Fruit fly (Drosophila melanogaster) whole organism, prepupa: ENCODE results near the gene CG43116.

Experiments
- CG10631 ChIP-seq: fragments of 200-800 bp; sonication (Bioruptor generic); optimal IDR thresholded peaks from 2 replicates; lab custom pipeline; 2016; ENCODE audit warnings: missing biosample characterization, missing genetic modification characterization
- CG10669 ChIP-seq: fragments of 200-800 bp; sonication (Bioruptor generic); optimal IDR thresholded peaks from 3 replicates; lab custom pipeline; 2018; ENCODE audit warnings: missing biosample characterization, mild to moderate bottlenecking, missing genetic modification characterization, moderate library complexity
- CG11762 ChIP-seq: fragments of 200-800 bp; sonication (Bioruptor generic); optimal IDR thresholded peaks from 3 replicates; lab custom pipeline; 2016; ENCODE audit warnings: missing biosample characterization, missing genetic modification characterization; ENCODE audit not compliant: insufficient read depth
- CG11902 ChIP-seq: fragments of 200-800 bp; sonication (Bioruptor generic); optimal IDR thresholded peaks from 3 replicates; lab custom pipeline; 2016; ENCODE audit warnings: missing biosample characterization, missing genetic modification characterization
- CG15336 ChIP-seq: fragments of 200-800 bp; sonication (Bioruptor generic); IDR thresholded peaks from 2 replicates; pipeline ENCODE4 v1.3.6; 2022; ENCODE audit warnings: missing biosample characterization, missing genetic modification characterization
- CG1621 ChIP-seq: fragments of 200-800 bp; sonication (Bioruptor generic); optimal IDR thresholded peaks from 3 replicates; lab custom pipeline; 2018; ENCODE audit warnings: missing biosample characterization, mild to moderate bottlenecking, missing genetic modification characterization
- CG16779 ChIP-seq: fragments of 200-800 bp; sonication (Bioruptor generic); optimal IDR thresholded peaks from 3 replicates; lab custom pipeline; 2017; ENCODE audit warnings: missing biosample characterization, mild to moderate bottlenecking, missing genetic modification characterization
- CG3032 ChIP-seq: fragments of 200-800 bp; optimal IDR thresholded peaks from 2 replicates; lab custom pipeline; 2019; ENCODE audit warnings: missing biosample characterization, mild to moderate bottlenecking, missing genetic modification characterization, moderate library complexity
- CG31627 ChIP-seq: fragments of 200-800 bp; sonication (Bioruptor generic); optimal IDR thresholded peaks from 3 replicates; lab custom pipeline; 2016; ENCODE audit warnings: missing biosample characterization, missing genetic modification characterization
- CG34406 ChIP-seq: fragments of 200-800 bp; sonication (Bioruptor generic); optimal IDR thresholded peaks from 3 replicates; lab custom pipeline; 2016; ENCODE audit warnings: missing biosample characterization, missing genetic modification characterization
- CG3919 ChIP-seq: fragments of 200-800 bp; sonication (Bioruptor generic); optimal IDR thresholded peaks from 3 replicates; lab custom pipeline; 2016; ENCODE audit warnings: missing biosample characterization, missing genetic modification characterization
- CG4318 ChIP-seq: fragments of 200-800 bp; sonication (Bioruptor generic); optimal IDR thresholded peaks from 3 replicates; lab custom pipeline; 2017; ENCODE audit warnings: missing biosample characterization, mild to moderate bottlenecking, missing genetic modification characterization
- CG6163 ChIP-seq: fragments of 200-800 bp; sonication (Bioruptor generic); IDR thresholded peaks from 3 replicates; pipeline ENCODE4 v1.3.6; 2022; ENCODE audit warnings: missing biosample characterization, missing genetic modification characterization
- CG6792 ChIP-seq: fragments of 200-800 bp; sonication (Bioruptor generic); optimal IDR thresholded peaks from 3 replicates; lab custom pipeline; 2016; ENCODE audit warnings: missing biosample characterization, missing genetic modification characterization
- CG6854 ChIP-seq: fragments of 200-800 bp; sonication (Bioruptor generic); optimal IDR thresholded peaks from 2 replicates; lab custom pipeline; 2017; ENCODE audit warnings: missing biosample characterization, mild to moderate bottlenecking, missing genetic modification characterization
- CG7368 ChIP-seq: fragments of 200-800 bp; sonication (Bioruptor generic); optimal IDR thresholded peaks from 3 replicates; lab custom pipeline; 2016; ENCODE audit warnings: missing biosample characterization, missing genetic modification characterization
- CG8319 ChIP-seq: fragments of 200-800 bp; sonication (Bioruptor generic); optimal IDR thresholded peaks from 3 replicates; lab custom pipeline; 2016; ENCODE audit warnings: missing biosample characterization, missing genetic modification characterization
- CG9139 ChIP-seq: fragments of 200-800 bp; sonication (Bioruptor generic); optimal IDR thresholded peaks from 3 replicates; lab custom pipeline; 2017; ENCODE audit warnings: missing biosample characterization, mild to moderate bottlenecking, missing genetic modification characterization
- Eip78C ChIP-seq: fragments of 200-800 bp; sonication (Bioruptor generic); peaks from one replicate; lab custom pipeline; 2016; ENCODE audit warnings: missing biosample characterization, missing genetic modification characterization
- Eip93F ChIP-seq: fragments of 200-800 bp; sonication (Bioruptor generic); optimal IDR thresholded peaks from 2 replicates; lab custom pipeline; 2016; ENCODE audit warnings: missing biosample characterization, mild to moderate bottlenecking, missing genetic modification characterization
- Ets96B ChIP-seq: fragments of 200-800 bp; optimal IDR thresholded peaks from 2 replicates; lab custom pipeline; 2019; ENCODE audit warnings: missing biosample characterization, mild to moderate bottlenecking, missing genetic modification characterization, moderate library complexity
- Lpt ChIP-seq: fragments of 200-800 bp; sonication (Bioruptor generic); optimal IDR thresholded peaks from 3 replicates; lab custom pipeline; 2016; ENCODE audit warnings: missing biosample characterization, missing genetic modification characterization
- OdsH ChIP-seq: fragments of 200-800 bp; sonication (Bioruptor generic); optimal IDR thresholded peaks from 3 replicates; lab custom pipeline; 2016; ENCODE audit warnings: missing biosample characterization, missing genetic modification characterization
- Smox ChIP-seq: fragments of 200-800 bp; sonication (Bioruptor generic); optimal IDR thresholded peaks from 3 replicates; lab custom pipeline; 2016; ENCODE audit warnings: missing biosample characterization, missing genetic modification characterization
- Sox14 ChIP-seq: fragments of 200-800 bp; sonication (Bioruptor generic); optimal IDR thresholded peaks from 3 replicates; lab custom pipeline; 2016; ENCODE audit warnings: missing biosample characterization, missing genetic modification characterization
- Sox15 ChIP-seq: fragments of 200-800 bp; sonication (Bioruptor generic); optimal IDR thresholded peaks from 3 replicates; lab custom pipeline; 2016; ENCODE audit warnings: missing biosample characterization, missing genetic modification characterization
- acj6 ChIP-seq: fragments of 200-800 bp; sonication (Bioruptor generic); optimal IDR thresholded peaks from 3 replicates; lab custom pipeline; 2016; ENCODE audit warnings: missing biosample characterization, missing genetic modification characterization
- dac ChIP-seq: fragments of 200-800 bp; sonication (Bioruptor generic); optimal IDR thresholded peaks from 2 replicates; lab custom pipeline; 2017; ENCODE audit warnings: missing biosample characterization, mild to moderate bottlenecking, missing genetic modification characterization
- dsx ChIP-seq: fragments of 200-800 bp; optimal IDR thresholded peaks from 3 replicates; lab custom pipeline; 2019; ENCODE audit warnings: missing biosample characterization, mild to moderate bottlenecking, missing genetic modification characterization, moderate library complexity; ENCODE audit not compliant: poor library complexity, severe bottlenecking
- eg ChIP-seq: fragments of 200-800 bp; sonication (Bioruptor generic); IDR thresholded peaks from 3 replicates; pipeline ENCODE4 v1.3.6; 2022; ENCODE audit warnings: missing biosample characterization, missing genetic modification characterization
- fd59A ChIP-seq: fragments of 200-800 bp; sonication (Bioruptor generic); optimal IDR thresholded peaks from 2 replicates; lab custom pipeline; 2017; ENCODE audit warnings: missing biosample characterization, mild to moderate bottlenecking, missing genetic modification characterization, missing genetic modification reagents
- fkh ChIP-seq: fragments of 200-800 bp; sonication (Bioruptor generic); optimal IDR thresholded peaks from 3 replicates; lab custom pipeline; 2017; ENCODE audit warnings: missing biosample characterization, mild to moderate bottlenecking, missing genetic modification characterization, moderate library complexity
- net ChIP-seq: fragments of 200-800 bp; sonication (Bioruptor generic); optimal IDR thresholded peaks from 3 replicates; lab custom pipeline; 2016; ENCODE audit warnings: missing biosample characterization, missing genetic modification characterization
- spab ChIP-seq: fragments of 200-800 bp; sonication (Bioruptor generic); optimal IDR thresholded peaks from 2 replicates; lab custom pipeline; 2017; ENCODE audit warnings: missing biosample characterization, mild to moderate bottlenecking, missing genetic modification characterization, missing genetic modification reagents
- ss ChIP-seq, 2 experiments: fragments of 200-800 bp; sonication (Bioruptor generic); optimal IDR thresholded peaks; 2 replicates in 1 of 2; 3 replicates in 1 of 2; lab custom pipeline; 2017 to 2018; ENCODE audit warnings: mild to moderate bottlenecking in 2 of 2, missing biosample characterization in 2 of 2, missing genetic modification characterization in 2 of 2, moderate library complexity in 1 of 2
- svp ChIP-seq: fragments of 200-800 bp; sonication (Bioruptor generic); peaks from one replicate; lab custom pipeline; 2016; ENCODE audit warnings: missing biosample characterization, missing genetic modification characterization
- topi ChIP-seq: fragments of 200-800 bp; sonication (Bioruptor generic); optimal IDR thresholded peaks from 3 replicates; lab custom pipeline; 2016; ENCODE audit warnings: missing biosample characterization, missing genetic modification characterization
- vri ChIP-seq: fragments of 200-800 bp; sonication (Bioruptor generic); optimal IDR thresholded peaks from 3 replicates; lab custom pipeline; 2016; ENCODE audit warnings: missing biosample characterization, mild to moderate bottlenecking, missing genetic modification characterization

CG43116 gene

DNA sequence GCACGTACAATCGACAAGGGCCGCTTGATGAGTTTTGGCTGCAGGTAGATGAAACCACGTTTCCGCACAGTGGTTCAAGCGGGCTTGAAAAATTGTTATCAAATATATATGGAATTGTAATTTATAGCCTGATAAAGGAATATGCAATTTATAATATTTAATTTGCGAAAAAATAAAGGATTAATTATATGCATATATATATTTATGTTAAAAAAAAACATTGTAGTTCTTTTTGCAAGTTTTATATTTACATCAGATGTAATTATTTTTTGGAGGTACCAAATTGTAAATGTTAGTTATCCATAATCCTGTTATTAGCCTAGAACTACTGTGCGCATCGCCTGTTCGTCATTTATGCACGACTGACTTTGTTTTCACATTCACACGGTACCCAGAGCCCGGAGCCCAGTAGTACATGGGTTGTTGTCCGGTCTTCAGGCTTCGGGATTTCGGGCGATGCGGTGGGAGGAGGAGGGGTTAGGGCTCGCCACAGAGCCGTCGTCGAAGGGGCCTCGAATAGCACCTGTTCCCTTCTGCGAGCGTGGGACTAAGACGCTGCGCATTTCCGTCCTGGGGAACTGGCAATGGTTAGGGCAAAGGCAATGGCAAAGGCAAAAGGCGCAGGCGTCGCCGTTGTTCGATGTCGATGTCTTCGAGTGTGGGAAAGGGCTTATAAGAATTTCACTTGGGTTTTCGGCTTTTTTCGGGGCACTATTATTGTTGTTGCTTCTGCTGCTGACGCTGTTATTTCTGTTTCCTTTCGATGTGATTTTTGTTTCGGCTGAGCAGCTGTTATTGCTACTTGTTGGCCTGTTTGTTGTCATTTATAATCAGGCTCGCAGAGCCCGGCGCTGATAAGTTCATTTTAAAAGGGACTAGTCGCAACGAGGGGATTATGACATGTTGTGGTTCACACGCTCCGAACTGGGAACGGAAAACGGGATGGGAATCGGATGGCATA is 21.3 kb upstream of the CG43116 start (continued):
- TF ChIP-seq CG9139 (GFP tag; lab: Kevin White, UChicago) (peak; percentile 91), spab (GFP tag; lab: Kevin White, UChicago) (peak; percentile 95), CG11902 (GFP tag; lab: Kevin White, UChicago) (peak; percentile 85), svp (peak; percentile 92), Smox (peak; percentile 79), Sox15 (GFP tag; lab: Kevin White, UChicago) (peak; percentile 83), CG10631 (GFP tag; lab: Kevin White, UChicago) (peak; percentile 94), CG3919 (peak; percentile 91), CG6854 (peak; percentile 90), OdsH (GFP tag; lab: Kevin White, UChicago) (peak; percentile 89), Ets96B (tag; lab: Kevin White, UChicago) (peak; percentile 94), CG1621 (tag; lab: Kevin White, UChicago) (peak; percentile 77), Lpt (peak; percentile 88), CG34406 (peak; percentile 94), Eip93F (GFP tag; lab: Kevin White, UChicago) (peak; percentile 56), CG16779 (peak; percentile 84), Eip78C (GFP tag; lab: Kevin White, UChicago) (peak; percentile 97)

DNA sequence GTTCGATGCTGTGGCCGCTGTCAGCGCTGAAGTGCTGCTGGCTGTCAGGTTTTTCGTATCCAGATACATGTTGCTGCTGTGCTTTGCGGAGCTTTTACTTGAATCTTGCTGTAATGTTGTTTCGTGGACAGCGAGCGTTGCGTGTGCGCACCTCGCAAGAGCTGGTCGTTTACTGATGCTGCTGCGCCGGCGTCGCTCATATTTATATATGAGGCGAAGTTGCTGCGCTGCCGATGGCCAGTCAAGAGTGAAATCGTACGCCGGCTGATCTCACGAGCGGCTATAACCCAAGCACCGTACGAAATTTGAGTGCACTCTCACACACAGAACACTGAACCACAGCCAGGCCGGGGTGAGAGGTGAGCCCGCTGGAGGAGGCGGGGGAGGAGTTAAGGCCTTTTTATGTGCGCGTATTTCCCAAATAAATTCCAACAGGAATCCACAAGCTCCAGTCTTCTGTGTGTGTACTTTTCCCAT is 20.5 kb upstream of the CG43116 start:
- TF ChIP-seq CG6163 (GFP tag; lab: Robert Waterston, UW) (0 out of 3 replicates have a peak, but pooled peaks have one; percentile 27), vri (GFP tag; lab: Kevin White, UChicago) (no peak)

DNA sequence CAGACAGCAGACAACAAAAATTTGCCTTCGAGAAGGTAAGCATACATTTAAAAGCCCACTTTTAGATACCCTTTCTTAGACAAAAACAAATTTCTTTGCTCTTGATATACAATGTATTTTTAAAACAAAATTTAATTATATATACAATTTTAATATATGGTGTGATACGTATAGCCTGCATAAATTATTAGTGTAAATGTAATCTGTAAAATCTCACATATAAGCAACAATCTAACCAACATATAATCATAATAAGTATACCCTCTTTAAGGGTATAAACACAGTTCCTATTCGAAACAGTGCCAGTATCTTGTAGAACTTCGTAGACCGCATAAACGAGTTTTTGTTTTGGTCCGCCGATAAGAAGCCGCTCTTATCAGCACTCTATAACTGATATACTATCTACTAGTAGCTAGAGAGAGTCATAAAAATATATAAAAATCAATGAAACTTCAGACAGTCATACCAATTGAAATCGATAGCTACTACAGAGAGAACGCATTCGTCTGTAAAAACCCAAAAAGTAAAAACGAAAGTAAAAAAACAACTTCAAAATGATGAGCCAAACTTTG is 17.6 kb upstream of the CG43116 start, which contains the start of gene Kaz-m1:
Kaz-m1 (plus strand) TSS at position 460 of the 572 bp plus-strand sequence.
- TF ChIP-seq CG10631 (GFP tag; lab: Kevin White, UChicago) (peak; percentile 28), CG8319 (GFP tag; lab: Kevin White, UChicago) (no peak), CG3032 (tag; lab: Kevin White, UChicago) (peak; percentile 29), dsx (GFP tag; lab: Kevin White, UChicago) (peak; percentile 22), Eip78C (GFP tag; lab: Kevin White, UChicago) (peak; percentile 27), Ets96B (tag; lab: Kevin White, UChicago) (peak; percentile 22), CG1621 (tag; lab: Kevin White, UChicago) (no peak), fd59A (GFP tag; lab: Kevin White, UChicago) (no peak)

DNA sequence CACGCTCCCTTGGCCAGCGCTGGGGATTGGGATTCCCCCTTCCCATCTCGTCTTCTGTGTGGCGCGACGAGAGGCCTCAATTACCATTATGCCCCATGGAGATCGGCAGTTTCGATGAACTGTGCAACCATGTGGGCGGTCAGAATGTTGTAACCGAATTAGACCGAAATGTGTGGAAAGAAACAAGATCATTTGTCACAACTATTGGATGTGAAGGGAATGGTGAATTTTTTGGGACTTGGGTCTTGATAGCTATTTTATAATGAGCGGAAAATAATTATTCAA is 16.8 kb upstream of the CG43116 start:
- TF ChIP-seq CG16779 (no peak), CG7368 (GFP tag; lab: Kevin White, UChicago) (no peak), eg (GFP tag; lab: Robert Waterston, UW) (no peak), dac (GFP tag; lab: Kevin White, UChicago) (no peak)

DNA sequence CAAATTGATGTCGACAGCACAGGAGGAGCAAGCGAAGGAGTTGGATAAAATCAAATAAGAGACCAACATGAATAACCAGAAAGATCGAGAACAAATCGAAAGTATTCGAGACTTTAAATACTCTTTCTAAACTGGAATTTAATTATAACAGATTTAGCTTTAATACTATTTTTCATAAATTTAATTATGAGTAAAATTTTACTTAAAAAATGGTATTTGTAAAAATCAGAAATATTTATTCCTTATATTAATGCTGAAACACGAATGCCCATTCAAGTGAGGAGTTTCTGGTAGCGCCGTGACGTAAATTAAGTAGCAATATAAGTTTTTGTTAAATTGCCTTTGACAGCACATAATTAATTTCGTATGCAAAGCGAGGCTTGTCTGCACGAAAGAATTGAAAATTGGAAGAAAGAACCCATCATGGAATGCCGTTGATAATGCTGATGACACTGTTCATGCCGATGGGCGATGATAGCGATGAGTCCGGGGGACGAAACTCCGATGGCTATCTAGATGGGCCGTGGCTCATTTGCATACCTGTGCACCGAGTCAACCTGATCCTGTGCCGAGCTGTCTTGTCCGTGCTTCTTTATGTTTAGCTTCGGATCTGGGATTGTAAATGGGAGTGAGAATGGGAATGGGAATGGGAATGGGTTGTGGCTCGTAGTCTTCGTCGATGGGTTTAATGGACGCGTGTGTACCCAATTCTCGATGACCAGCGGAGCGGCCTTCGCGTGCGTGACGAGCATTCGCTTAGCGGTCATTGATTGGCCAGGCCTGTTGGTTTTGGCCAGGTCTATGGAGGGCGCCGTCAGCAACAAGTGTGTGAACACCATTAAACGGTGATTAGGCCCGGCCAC is 16.2 kb upstream of the CG43116 start:
- TF ChIP-seq CG10631 (GFP tag; lab: Kevin White, UChicago): peak; percentile 30
- TF ChIP-seq CG31627 (GFP tag; lab: Kevin White, UChicago): no peak
- TF ChIP-seq svp: peak; percentile 36
- TF ChIP-seq Eip93F (GFP tag; lab: Kevin White, UChicago): no peak
- peak; percentile 52 for TF ChIP-seq CG10669
- TF ChIP-seq CG4318 (GFP tag; lab: Kevin White, UChicago): peak; percentile 5
- peak; percentile 34 to 96 for TF ChIP-seq ss (GFP tag; optimal IDR thresholded peaks at IDR 0.05; lab: Kevin White, UChicago)
- no peak for TF ChIP-seq Sox15 (GFP tag; lab: Kevin White, UChicago)
- peak; percentile 31 for TF ChIP-seq acj6 (GFP tag; lab: Kevin White, UChicago)
- TF ChIP-seq Sox14: peak; percentile 24
- TF ChIP-seq CG11762 (GFP tag; lab: Kevin White, UChicago): no peak
- TF ChIP-seq Lpt: no peak
- no peak for TF ChIP-seq net (GFP tag; lab: Kevin White, UChicago)
- peak; percentile 64 for TF ChIP-seq CG15336 (GFP tag; lab: Robert Waterston, UW)
- no peak for TF ChIP-seq fd59A (GFP tag; lab: Kevin White, UChicago)
- TF ChIP-seq CG16779: no peak
- TF ChIP-seq fkh (GFP tag; lab: Kevin White, UChicago): no peak
- no peak for TF ChIP-seq CG6792
- no peak for TF ChIP-seq CG6854
- TF ChIP-seq topi (GFP tag; lab: Kevin White, UChicago): peak; percentile 28
